Fruit fly (Drosophila melanogaster) whole organism, pupa: ENCODE data around the gene Taf12.
A peak's percentile ranks its signal among the peaks of the same experiment; 100 is the strongest.

ENCODE experiments used
- CG10348 ChIP-seq: fragments of 200-800 bp; sonication (Bioruptor generic); IDR thresholded peaks from 2 replicates; pipeline ENCODE4 v1.3.6; 2022; ENCODE audit warnings: missing biosample characterization, missing genetic modification characterization
- CG12605 ChIP-seq: fragments of 200-800 bp; sonication (Bioruptor generic); IDR thresholded peaks from 2 replicates; pipeline ENCODE4 v1.3.6; 2022; ENCODE audit warnings: missing biosample characterization, missing genetic modification characterization
- CG13204 ChIP-seq: fragments of 200-800 bp; sonication (Bioruptor generic); optimal IDR thresholded peaks from 2 replicates; lab custom pipeline; 2018; ENCODE audit warnings: missing biosample characterization, mild to moderate bottlenecking, missing genetic modification characterization, moderate library complexity
- CG14655 ChIP-seq: fragments of 200-800 bp; sonication (Bioruptor generic); optimal IDR thresholded peaks from 3 replicates; lab custom pipeline; 2017; ENCODE audit warnings: mild to moderate bottlenecking, missing biosample characterization, missing genetic modification reagents, missing genetic modification characterization
- CG15710 ChIP-seq: fragments of 200-800 bp; sonication (Bioruptor generic); optimal IDR thresholded peaks from 2 replicates; lab custom pipeline; 2018; ENCODE audit warnings: missing biosample characterization, mild to moderate bottlenecking, missing genetic modification characterization, moderate library complexity
- CG17806 ChIP-seq: fragments of 200-800 bp; sonication (Bioruptor generic); optimal IDR thresholded peaks from 2 replicates; lab custom pipeline; 2018; ENCODE audit warnings: missing biosample characterization, mild to moderate bottlenecking, missing genetic modification characterization, moderate library complexity
- CG32121 ChIP-seq: fragments of 200-800 bp; sonication (Bioruptor generic); IDR thresholded peaks from 2 replicates; pipeline ENCODE4 v1.3.6; 2022; ENCODE audit warnings: missing biosample characterization, missing genetic modification characterization
- CG34367 ChIP-seq: fragments of 200-800 bp; sonication (Bioruptor generic); optimal IDR thresholded peaks from 2 replicates; lab custom pipeline; 2018; ENCODE audit warnings: missing biosample characterization, mild to moderate bottlenecking, missing genetic modification characterization
- CG4496 ChIP-seq: fragments of 200-800 bp; sonication (Bioruptor generic); IDR thresholded peaks from 3 replicates; pipeline ENCODE4 v1.3.6; 2022; ENCODE audit warnings: missing biosample characterization, missing genetic modification characterization
- CG8159 ChIP-seq: fragments of 200-800 bp; sonication (Bioruptor generic); optimal IDR thresholded peaks from 3 replicates; lab custom pipeline; 2018; ENCODE audit warnings: missing biosample characterization, mild to moderate bottlenecking, missing genetic modification characterization, moderate library complexity
- CG8301 ChIP-seq: fragments of 200-800 bp; sonication (Bioruptor generic); optimal IDR thresholded peaks from 2 replicates; lab custom pipeline; 2018; ENCODE audit warnings: missing biosample characterization, mild to moderate bottlenecking, missing genetic modification characterization
- CG9948 ChIP-seq: fragments of 200-800 bp; sonication (Bioruptor generic); optimal IDR thresholded peaks from 2 replicates; lab custom pipeline; 2018; ENCODE audit warnings: missing biosample characterization, mild to moderate bottlenecking, missing genetic modification characterization, moderate library complexity
- D1 ChIP-seq: fragments of 200-800 bp; sonication (Bioruptor generic); optimal IDR thresholded peaks from 2 replicates; lab custom pipeline; 2018; ENCODE audit warnings: missing biosample characterization, mild to moderate bottlenecking, missing genetic modification characterization, moderate library complexity
- EcR ChIP-seq: fragments of 200-800 bp; sonication (Bioruptor generic); optimal IDR thresholded peaks from 3 replicates; lab custom pipeline; 2019; ENCODE audit warnings: missing biosample characterization, missing genetic modification characterization, mild to moderate bottlenecking, moderate library complexity, missing genetic modification reagents
- Ets98B ChIP-seq: fragments of 200-800 bp; sonication (Bioruptor generic); IDR thresholded peaks from 2 replicates; pipeline ENCODE4 v1.3.6; 2022; ENCODE audit warnings: missing biosample characterization, missing genetic modification characterization
- Pif1A ChIP-seq: fragments of 200-800 bp; sonication (Bioruptor generic); optimal IDR thresholded peaks from 3 replicates; lab custom pipeline; 2016; ENCODE audit warnings: missing biosample characterization, missing genetic modification characterization
- Pif1B ChIP-seq: fragments of 200-800 bp; sonication (Bioruptor generic); optimal IDR thresholded peaks from 3 replicates; lab custom pipeline; 2016; ENCODE audit warnings: missing biosample characterization, missing genetic modification characterization
- Snoo ChIP-seq: fragments of 200-800 bp; sonication (Bioruptor generic); optimal IDR thresholded peaks from 3 replicates; lab custom pipeline; 2017; ENCODE audit warnings: missing biosample characterization, mild to moderate bottlenecking, missing genetic modification characterization, inconsistent platforms
- fd96Ca ChIP-seq: fragments of 200-800 bp; sonication (Bioruptor generic); IDR thresholded peaks from 3 replicates; pipeline ENCODE4 v1.3.6; 2022; ENCODE audit warnings: missing biosample characterization, missing genetic modification characterization
- gl ChIP-seq: fragments of 200-800 bp; sonication (Bioruptor generic); optimal IDR thresholded peaks from 2 replicates; lab custom pipeline; 2018; ENCODE audit warnings: missing biosample characterization, mild to moderate bottlenecking, missing genetic modification characterization
- rn ChIP-seq: fragments of 200-800 bp; sonication (Bioruptor generic); IDR thresholded peaks from 2 replicates; pipeline ENCODE4 v1.3.6; 2022; ENCODE audit warnings: missing biosample characterization, missing genetic modification characterization

Gene Taf12

DNA sequence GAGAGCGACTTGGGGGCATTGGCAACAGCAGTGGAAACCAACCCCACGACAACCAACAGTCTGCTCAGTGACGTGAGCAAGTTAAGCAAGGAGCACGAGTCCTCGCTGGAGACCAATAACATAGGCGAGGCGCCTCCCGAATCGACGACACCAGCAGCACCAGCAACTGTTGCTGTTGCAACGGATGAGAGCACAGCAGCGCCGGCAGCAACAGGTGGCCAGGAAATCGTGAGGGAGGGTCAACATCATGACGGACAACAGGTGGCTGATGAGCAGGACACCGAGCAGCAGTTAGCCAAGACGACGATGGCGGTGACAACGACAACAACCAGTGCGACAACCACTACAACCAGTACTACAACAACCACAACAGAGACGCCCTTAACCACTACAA is 9.5 kb downstream of the Taf12 start:
- TF ChIP-seq CG15710 (no peak), CG13204 (GFP tag; lab: Kevin White, UChicago) (no peak), Pif1A (no peak), CG8301 (tag; lab: Kevin White, UChicago) (no peak), CG12605 (GFP tag; lab: Robert Waterston, UW) (peak; percentile 97)

DNA sequence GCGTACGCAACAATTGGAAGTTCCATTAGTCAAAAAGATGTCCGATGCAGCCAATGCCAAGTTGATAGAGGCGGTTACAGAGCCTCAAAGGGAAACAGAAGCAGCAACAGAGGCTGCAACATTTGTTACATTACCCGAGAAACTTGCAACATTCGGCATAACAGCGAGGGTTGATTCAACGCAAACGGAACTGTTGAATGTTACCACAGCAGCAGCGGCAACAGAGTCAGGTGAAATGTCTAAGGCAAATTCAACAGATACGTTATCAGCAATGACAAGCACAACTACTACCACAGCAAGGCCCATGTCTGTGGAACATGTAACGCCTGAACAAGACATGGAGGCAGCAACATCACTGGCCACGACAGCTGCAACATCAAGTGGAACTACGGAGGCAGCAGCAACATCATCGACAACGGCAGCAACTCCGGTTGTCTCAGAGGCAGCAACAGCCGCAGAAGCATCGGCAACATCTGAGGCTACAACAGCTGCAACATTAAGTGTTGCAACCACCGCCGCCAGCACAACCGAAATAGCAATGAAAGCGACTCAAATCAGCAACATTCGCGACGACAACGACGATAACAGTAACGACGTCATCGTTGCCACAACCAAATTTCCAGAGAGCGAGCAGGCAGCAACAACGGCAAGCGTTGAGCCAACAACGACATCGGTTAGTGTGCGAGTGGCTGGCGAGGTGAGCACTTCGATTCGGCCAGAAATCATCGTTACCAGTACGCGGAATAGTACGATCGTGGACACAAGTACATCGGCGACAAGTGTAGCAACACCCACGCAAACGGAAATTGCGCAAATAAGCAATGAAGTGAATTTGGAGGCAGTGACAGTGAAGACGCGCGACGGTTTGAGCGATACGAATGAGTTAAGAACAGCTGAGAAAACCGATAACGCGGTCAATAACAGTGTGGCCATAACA is 10.2 kb downstream of the Taf12 start:
- TF ChIP-seq EcR (GFP tag; lab: Kevin White, UChicago) = peak; percentile 44
- TF ChIP-seq CG9948 = no peak
- no peak for TF ChIP-seq Pif1B (GFP tag; lab: Kevin White, UChicago)
- TF ChIP-seq Pif1A = no peak
- no peak for TF ChIP-seq CG15710
- no peak for TF ChIP-seq CG12605 (GFP tag; lab: Robert Waterston, UW)
- no peak for TF ChIP-seq Ets98B

DNA sequence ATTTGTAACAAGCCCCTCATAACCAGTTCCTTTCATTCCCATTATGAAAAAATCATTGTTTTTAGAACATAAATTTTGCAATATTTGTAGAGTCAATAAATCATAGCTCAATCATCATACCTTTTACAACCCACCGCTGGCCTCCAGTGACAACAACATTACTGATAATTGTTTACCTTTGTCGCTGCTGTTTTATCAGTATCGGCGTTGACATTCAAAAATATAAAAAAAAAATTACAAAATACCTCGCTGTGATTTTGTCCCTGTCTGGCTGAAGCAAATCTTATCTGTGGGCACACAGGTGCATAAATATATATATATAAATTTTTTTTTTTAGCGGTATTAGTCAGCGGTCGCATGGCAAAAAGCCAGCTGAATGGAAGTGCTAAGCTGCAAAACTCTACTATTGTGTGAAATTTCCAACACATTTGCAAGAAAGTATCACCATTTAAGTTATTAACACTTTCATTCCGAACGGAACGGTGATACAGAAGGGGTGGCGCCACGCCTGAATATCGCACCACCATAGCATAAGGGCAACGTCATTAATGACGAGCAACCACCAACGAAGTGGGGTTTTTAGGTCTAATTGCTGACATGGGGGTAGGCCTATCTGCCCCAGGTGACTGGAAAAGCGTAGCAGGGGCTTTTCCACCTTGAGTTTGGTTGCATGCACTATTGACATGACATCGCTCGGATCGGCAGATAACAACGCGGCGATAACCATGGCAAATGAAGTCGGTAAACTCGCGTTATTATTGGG is 13.4 kb downstream of the Taf12 start:
- TF ChIP-seq Pif1A = peak; percentile 12
- TF ChIP-seq CG32121 = no peak

DNA sequence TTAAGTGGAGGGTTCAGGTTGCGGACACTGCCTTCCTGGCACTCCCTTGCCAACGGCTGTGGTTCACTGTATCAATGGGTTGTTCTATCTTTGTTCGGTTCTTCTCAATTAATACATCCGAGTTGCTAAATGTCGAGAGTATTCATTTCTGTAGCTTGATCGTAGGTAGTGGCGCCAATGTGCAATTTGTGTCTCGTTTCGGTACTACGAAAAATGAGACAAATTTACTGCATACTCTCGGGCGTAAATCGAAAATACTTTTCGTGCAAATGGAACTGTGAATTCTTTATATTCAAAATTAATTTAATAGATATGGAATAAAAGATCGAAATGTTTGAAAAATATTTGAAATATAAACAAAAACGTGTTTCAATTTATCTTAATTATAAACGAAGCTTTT is 14.0 kb downstream of the Taf12 start:
- TF ChIP-seq CG14655 (GFP tag; lab: Kevin White, UChicago) (no peak), CG34367 (tag; lab: Kevin White, UChicago) (no peak), CG32121 (0 out of 2 replicates have a peak, but pooled peaks have one; percentile 2), CG13204 (GFP tag; lab: Kevin White, UChicago) (no peak), D1 (tag; lab: Kevin White, UChicago) (peak; percentile 38), Snoo (tag; lab: Kevin White, UChicago) (no peak), rn (GFP tag; lab: Robert Waterston, UW) (no peak), CG8301 (tag; lab: Kevin White, UChicago) (no peak), CG9948 (no peak), Pif1B (GFP tag; lab: Kevin White, UChicago) (no peak), CG12605 (GFP tag; lab: Robert Waterston, UW) (no peak)
- TF ChIP-seq, all 21 proteins: peak for 2

DNA sequence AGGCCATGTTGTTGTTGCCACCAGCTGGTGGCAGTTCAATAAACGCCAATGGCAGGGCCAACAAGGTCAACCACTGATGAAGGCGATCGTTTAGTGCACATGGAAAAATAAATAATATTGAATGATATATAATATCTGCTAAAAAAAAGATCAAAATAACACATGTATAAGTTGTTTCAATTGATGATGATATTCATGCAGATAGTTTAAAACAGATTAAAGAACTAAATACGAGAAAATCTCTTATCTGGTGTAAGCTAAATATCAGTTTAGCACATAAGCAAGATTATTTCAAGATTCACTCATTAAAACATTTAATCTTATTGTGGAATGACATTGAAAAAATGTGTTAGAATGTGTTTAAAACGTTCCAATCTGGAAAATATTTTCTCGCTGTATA is 16.0 kb downstream of the Taf12 start:
- no peak for TF ChIP-seq CG34367 (tag; lab: Kevin White, UChicago)
- no peak for TF ChIP-seq D1 (tag; lab: Kevin White, UChicago)
- peak; percentile 27 for TF ChIP-seq CG15710
- TF ChIP-seq Pif1B (GFP tag; lab: Kevin White, UChicago) = no peak
- TF ChIP-seq CG12605 (GFP tag; lab: Robert Waterston, UW) = no peak
- TF ChIP-seq rn (GFP tag; lab: Robert Waterston, UW) = no peak
- TF ChIP-seq CG32121 = no peak
- no peak for TF ChIP-seq Pif1A
- peak; percentile 3 for TF ChIP-seq CG17806 (tag; lab: Kevin White, UChicago)
- TF ChIP-seq CG9948 = peak; percentile 30
- no peak for TF ChIP-seq CG10348 (GFP tag; lab: Robert Waterston, UW)
- peak; percentile 63 for TF ChIP-seq EcR (GFP tag; lab: Kevin White, UChicago)
- TF ChIP-seq CG8159 (tag; lab: Kevin White, UChicago) = peak; percentile 44

DNA sequence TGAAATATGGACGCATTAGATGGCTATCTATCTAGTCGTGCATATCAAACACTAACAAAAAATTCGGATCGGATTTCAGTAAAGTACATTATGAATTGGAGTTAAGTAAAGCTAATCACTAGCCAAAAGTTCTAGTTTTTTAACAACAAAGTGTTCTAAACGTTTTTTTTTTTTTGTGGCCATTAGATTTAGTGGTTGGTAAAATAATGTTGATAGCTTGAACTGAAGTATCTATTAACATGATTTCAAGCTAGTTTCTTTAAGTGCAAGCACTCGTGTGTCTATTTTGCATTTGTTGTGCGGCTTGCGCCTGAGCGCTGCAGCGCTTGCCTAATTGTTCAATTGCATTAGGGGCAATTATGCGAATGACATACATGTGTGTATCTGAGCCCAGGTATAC is 16.9 kb downstream of the Taf12 start:
- TF ChIP-seq CG17806 (tag; lab: Kevin White, UChicago) (no peak), CG9948 (no peak), Ets98B (peak; percentile 30; the same call in 1 of the 2 replicates), CG4496 (no peak; the same call in 2 of the 3 replicates), CG34367 (tag; lab: Kevin White, UChicago) (no peak), CG15710 (no peak), D1 (tag; lab: Kevin White, UChicago) (no peak), Pif1B (GFP tag; lab: Kevin White, UChicago) (no peak), CG32121 (peak; percentile 62), gl (no peak)

DNA sequence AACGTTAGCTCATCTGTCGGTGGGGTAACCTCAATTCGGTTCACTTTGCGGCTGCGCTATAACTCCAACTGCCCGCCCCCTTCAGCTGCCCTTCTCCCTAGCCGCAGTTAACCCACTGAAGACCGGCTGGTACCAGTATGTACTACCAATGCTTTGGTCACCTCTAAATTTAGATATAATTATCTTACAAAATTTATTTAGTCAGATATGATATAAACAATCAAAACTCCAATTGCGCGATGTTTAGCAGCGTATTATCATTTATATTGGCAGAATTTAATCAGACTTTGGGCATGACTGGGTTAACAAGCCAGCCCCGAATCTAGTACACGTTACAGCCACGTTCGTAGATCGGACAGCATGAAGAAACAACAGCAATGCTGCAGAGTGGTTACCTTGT is 17.8 kb downstream of the Taf12 start:
- peak; percentile 64 for TF ChIP-seq Pif1A
- peak; percentile 76; the same call in 2 of the 3 replicates for TF ChIP-seq fd96Ca
- no peak; the same call in 1 of the 2 replicates for TF ChIP-seq rn (GFP tag; lab: Robert Waterston, UW)
- TF ChIP-seq CG15710 = peak; percentile 64
- peak; percentile 18 for TF ChIP-seq CG13204 (GFP tag; lab: Kevin White, UChicago)
- peak; percentile 40 for TF ChIP-seq gl
- peak; percentile 79 for TF ChIP-seq CG32121
- TF ChIP-seq Snoo (tag; lab: Kevin White, UChicago) = no peak
- TF ChIP-seq EcR (GFP tag; lab: Kevin White, UChicago) = no peak
- TF ChIP-seq CG4496 = peak; percentile 74
- no peak for TF ChIP-seq D1 (tag; lab: Kevin White, UChicago)
- peak; percentile 75 for TF ChIP-seq Ets98B
- TF ChIP-seq CG12605 (GFP tag; lab: Robert Waterston, UW) = peak; percentile 38; the same call in 1 of the 2 replicates
- TF ChIP-seq CG14655 (GFP tag; lab: Kevin White, UChicago) = peak; percentile 62
- TF ChIP-seq CG34367 (tag; lab: Kevin White, UChicago) = peak; percentile 47
- TF ChIP-seq Pif1B (GFP tag; lab: Kevin White, UChicago) = peak; percentile 44
- TF ChIP-seq CG17806 (tag; lab: Kevin White, UChicago) = peak; percentile 65
- TF ChIP-seq CG8301 (tag; lab: Kevin White, UChicago) = peak; percentile 54
- TF ChIP-seq CG9948 = peak; percentile 67
- TF ChIP-seq CG10348 (GFP tag; lab: Robert Waterston, UW) = no peak
- TF ChIP-seq CG8159 (tag; lab: Kevin White, UChicago) = peak; percentile 57
